Worm (Caenorhabditis elegans): ENCODE data around the gene AC7.3.
A peak's percentile ranks its signal among the peaks of the same experiment; 100 is the strongest.

Gene AC7.3

ce11 chrIV:5090993-5091793, 20.4 kb upstream of the AC7.3 start, which contains the start of the genes snpn-1 and C02B10.4 (continued):
- TF ChIP-seq T20F7.1 (GFP tag; optimal IDR thresholded peaks at IDR 0.05) (peak; percentile 2), ZK546.5 (tag; optimal IDR thresholded peaks at IDR 0.05) (no peak), attf-4 (tag; optimal IDR thresholded peaks at IDR 0.05) (no peak), snpc-4 (tag; optimal IDR thresholded peaks at IDR 0.05) (no peak), nhr-41 (GFP tag; IDR thresholded peaks at IDR 0.05) (no peak), unc-62 (GFP tag; optimal IDR thresholded peaks at IDR 0.05 in 1 of 2) (peak in 1 of 2 experiments; percentile 37), unc-62 (tag; optimal IDR thresholded peaks at IDR 0.05) (no peak), nhr-11 (tag; optimal IDR thresholded peaks at IDR 0.05) (no peak), daf-8 (GFP tag; IDR thresholded peaks at IDR 0.05) (no peak), arid-1 (GFP tag; conservative IDR thresholded peaks at IDR 0.05) (0 out of 2 replicates have a peak, but pooled peaks have one; percentile 34), egl-27 (tag; optimal IDR thresholded peaks at IDR 0.05) (no peak), nhr-76 (tag; optimal IDR thresholded peaks at IDR 0.05) (no peak), madf-5 (GFP tag; IDR thresholded peaks at IDR 0.05) (no peak), aha-1 (tag) (peak; percentile 93), F49E8.2 (tag; optimal IDR thresholded peaks at IDR 0.05; ENCODE audit: borderline replicate concordance) (no peak), mep-1 (tag; optimal IDR thresholded peaks at IDR 0.05) (peak; percentile 25), ZK337.2 (GFP tag; IDR thresholded peaks at IDR 0.05) (no peak), ces-1 (GFP tag; optimal IDR thresholded peaks at IDR 0.05) (peak; percentile 47), lin-38 (GFP tag; IDR thresholded peaks at IDR 0.05) (peak; percentile 34)

ce11 chrIV:5093462-5093861, 18.2 kb upstream of the AC7.3 start:
- TF ChIP-seq aha-1 (tag): peak; percentile 94
- TF ChIP-seq ctbp-1 (GFP tag; IDR thresholded peaks at IDR 0.05): no peak
- no peak for TF ChIP-seq ces-1 (GFP tag; optimal IDR thresholded peaks at IDR 0.05)
- TF ChIP-seq R02D3.7 (tag; optimal IDR thresholded peaks at IDR 0.05): no peak
- no peak for TF ChIP-seq ceh-28 (tag; optimal IDR thresholded peaks at IDR 0.05)

ce11 chrIV:5100145-5100544, 11.5 kb upstream of the AC7.3 start:
- peak; percentile 55; the same call in 1 of the 2 replicates for TF ChIP-seq ctbp-1 (GFP tag; IDR thresholded peaks at IDR 0.05)
- no peak for TF ChIP-seq madf-9 (GFP tag; conservative IDR thresholded peaks at IDR 0.05)
- TF ChIP-seq mes-2 (tag; optimal IDR thresholded peaks at IDR 0.05; ENCODE audit: poor library complexity, severe bottlenecking): no peak
- no peak for TF ChIP-seq lin-38 (GFP tag; IDR thresholded peaks at IDR 0.05)
- TF ChIP-seq nhr-41 (GFP tag; IDR thresholded peaks at IDR 0.05): no peak
- TF ChIP-seq nhr-77 (tag; optimal IDR thresholded peaks at IDR 0.05): no peak
- no peak for TF ChIP-seq ztf-11 (tag; optimal IDR thresholded peaks at IDR 0.05)
- TF ChIP-seq tra-1 (GFP tag; IDR thresholded peaks at IDR 0.05): no peak
- TF ChIP-seq lin-39 (tag; optimal IDR thresholded peaks at IDR 0.05): no peak
- no peak for TF ChIP-seq spr-1 (tag; optimal IDR thresholded peaks at IDR 0.05)
- no peak for TF ChIP-seq unc-130 (GFP tag; optimal IDR thresholded peaks at IDR 0.05)
- TF ChIP-seq Y75B8A.6 (GFP tag; IDR thresholded peaks at IDR 0.05): no peak
- no peak for TF ChIP-seq cey-2 (tag; optimal IDR thresholded peaks at IDR 0.05; ENCODE audit: borderline replicate concordance, insufficient read depth)
- TF ChIP-seq mep-1 (tag; optimal IDR thresholded peaks at IDR 0.05): peak; percentile 33
- TF ChIP-seq gei-8 (GFP tag; optimal IDR thresholded peaks at IDR 0.05): no peak
- TF ChIP-seq lin-29 (GFP tag; IDR thresholded peaks at IDR 0.05): no peak
- no peak for TF ChIP-seq hlh-30 (tag; optimal IDR thresholded peaks at IDR 0.05; ENCODE audit: insufficient read depth)
- TF ChIP-seq pha-4 (GFP tag; IDR thresholded peaks at IDR 0.05): no peak; the same call in 1 of the 2 replicates
- TF ChIP-seq pha-4 (tag; optimal IDR thresholded peaks at IDR 0.05): no peak
- TF ChIP-seq sdz-12 (GFP tag; optimal IDR thresholded peaks at IDR 0.05): no peak
- no peak for TF ChIP-seq Y105C5A.15 (GFP tag; IDR thresholded peaks at IDR 0.05)
- TF ChIP-seq dve-1 (tag; optimal IDR thresholded peaks at IDR 0.05; ENCODE audit: insufficient read depth): no peak
- TF ChIP-seq rbr-2 (tag; optimal IDR thresholded peaks at IDR 0.05): peak; percentile 45
- TF ChIP-seq ama-1 (optimal IDR thresholded peaks at IDR 0.05): no peak
- TF ChIP-seq egl-27 (tag; optimal IDR thresholded peaks at IDR 0.05): no peak
- no peak for TF ChIP-seq ztf-7 (tag; optimal IDR thresholded peaks at IDR 0.05)
- TF ChIP-seq aha-1 (tag): peak; percentile 78
- no peak for TF ChIP-seq ceh-28 (tag; optimal IDR thresholded peaks at IDR 0.05)
- TF ChIP-seq lir-3 (tag; optimal IDR thresholded peaks at IDR 0.05): no peak
- no peak for TF ChIP-seq ces-1 (GFP tag; optimal IDR thresholded peaks at IDR 0.05)
- no peak for TF ChIP-seq ZK546.5 (tag; optimal IDR thresholded peaks at IDR 0.05)
- TF ChIP-seq vab-7 (GFP tag; IDR thresholded peaks at IDR 0.05): no peak
- no peak for TF ChIP-seq snpc-4 (tag; optimal IDR thresholded peaks at IDR 0.05)
- no peak for TF ChIP-seq ZK337.2 (GFP tag; IDR thresholded peaks at IDR 0.05)
- no peak for TF ChIP-seq nhr-11 (tag; optimal IDR thresholded peaks at IDR 0.05)
- TF ChIP-seq T20F7.1 (GFP tag; optimal IDR thresholded peaks at IDR 0.05): no peak
